Fruit fly (Drosophila melanogaster) whole organism, embryonic: ENCODE data around the gene Sb.
A peak's percentile ranks its signal among the peaks of the same experiment; 100 is the strongest.

Experiments
- BtbVII ChIP-seq: fragments of 200-800 bp; sonication (Bioruptor generic); optimal IDR thresholded peaks from 3 replicates; lab custom pipeline; 2017; ENCODE audit warnings: missing biosample characterization, mild to moderate bottlenecking, missing genetic modification characterization
- CG14667 ChIP-seq: fragments of 200-800 bp; sonication (Bioruptor generic); IDR thresholded peaks from 2 replicates; pipeline ENCODE4 v1.3.6; 2022; ENCODE audit warnings: missing biosample characterization, missing genetic modification characterization
- CG17328 ChIP-seq: fragments of 200-800 bp; sonication (Bioruptor generic); IDR thresholded peaks from 2 replicates; pipeline ENCODE4 v1.3.6; 2022; ENCODE audit warnings: missing biosample characterization, missing genetic modification characterization
- CG2116 ChIP-seq: fragments of 200-800 bp; sonication (Bioruptor generic); optimal IDR thresholded peaks from 3 replicates; lab custom pipeline; 2018; ENCODE audit warnings: missing biosample characterization, mild to moderate bottlenecking, missing genetic modification characterization
- CG2199 ChIP-seq: fragments of 200-800 bp; sonication (Bioruptor generic); IDR thresholded peaks from 3 replicates; pipeline ENCODE4 v1.3.6; 2022; ENCODE audit warnings: missing biosample characterization, missing genetic modification characterization
- CG2712 ChIP-seq: fragments of 200-800 bp; optimal IDR thresholded peaks from 3 replicates; lab custom pipeline; 2019; ENCODE audit warnings: missing biosample characterization, mild to moderate bottlenecking, missing genetic modification characterization, moderate library complexity
- CG34224 ChIP-seq: fragments of 200-800 bp; sonication (Bioruptor generic); IDR thresholded peaks from 3 replicates; pipeline ENCODE4 v1.3.6; 2022; ENCODE audit warnings: missing biosample characterization, missing genetic modification characterization; ENCODE audit not compliant: partially characterized antibody
- CG6791 ChIP-seq: fragments of 200-800 bp; sonication (Bioruptor generic); IDR thresholded peaks from 3 replicates; pipeline ENCODE4 v1.3.6; 2022; ENCODE audit warnings: missing biosample characterization, missing genetic modification characterization; ENCODE audit not compliant: partially characterized antibody
- CG7271 ChIP-seq: fragments of 200-800 bp; sonication (Bioruptor generic); optimal IDR thresholded peaks from 2 replicates; lab custom pipeline; 2018; ENCODE audit warnings: missing biosample characterization, mild to moderate bottlenecking, missing genetic modification characterization, moderate library complexity
- CG7556 ChIP-seq: fragments of 200-800 bp; sonication (Bioruptor generic); optimal IDR thresholded peaks from 2 replicates; lab custom pipeline; 2017; ENCODE audit warnings: missing biosample characterization, mild to moderate bottlenecking, missing genetic modification characterization
- CG8089 ChIP-seq: fragments of 200-800 bp; sonication (Bioruptor generic); optimal IDR thresholded peaks from 3 replicates; lab custom pipeline; 2016; ENCODE audit warnings: missing biosample characterization, missing genetic modification characterization
- CG8765 ChIP-seq: fragments of 200-800 bp; sonication (Bioruptor generic); IDR thresholded peaks from 2 replicates; pipeline ENCODE4 v1.3.6; 2022; ENCODE audit warnings: missing biosample characterization, missing genetic modification characterization
- Dll ChIP-seq: fragments of 200-800 bp; sonication (Bioruptor generic); IDR thresholded peaks from 4 replicates; pipeline ENCODE4 v1.3.6; 2022; ENCODE audit warnings: missing biosample characterization, missing genetic modification characterization; ENCODE audit not compliant: partially characterized antibody
- Drgx ChIP-seq: fragments of 200-800 bp; sonication (Bioruptor generic); IDR thresholded peaks from 2 replicates; pipeline ENCODE4 v1.3.6; 2022; ENCODE audit warnings: missing biosample characterization, missing genetic modification characterization
- Ets97D ChIP-seq: fragments of 200-800 bp; sonication (Bioruptor generic); optimal IDR thresholded peaks from 3 replicates; lab custom pipeline; 2016; ENCODE audit warnings: missing biosample characterization, missing genetic modification characterization
- H15 ChIP-seq: fragments of 200-800 bp; sonication (Bioruptor generic); IDR thresholded peaks from 3 replicates; pipeline ENCODE4 v1.3.6; 2022; ENCODE audit warnings: missing biosample characterization, missing genetic modification characterization
- Max ChIP-seq: fragments of 200-800 bp; sonication (Bioruptor generic); optimal IDR thresholded peaks from 2 replicates; lab custom pipeline; 2016; ENCODE audit warnings: missing biosample characterization, mild to moderate bottlenecking, missing genetic modification characterization
- Med ChIP-seq: fragments of 200-800 bp; sonication (Bioruptor generic); peaks from one replicate; lab custom pipeline; 2016; ENCODE audit warnings: missing biosample characterization, missing genetic modification characterization, mild to moderate bottlenecking, inconsistent platforms, moderate library complexity
- Scr ChIP-seq: fragments of 200-800 bp; sonication (Bioruptor generic); IDR thresholded peaks from 2 replicates; pipeline ENCODE4 v1.3.6; 2022; ENCODE audit warnings: missing biosample characterization, missing genetic modification characterization; ENCODE audit not compliant: partially characterized antibody
- Side ChIP-seq: fragments of 200-800 bp; sonication (Bioruptor generic); optimal IDR thresholded peaks from 2 replicates; lab custom pipeline; 2016; ENCODE audit warnings: missing biosample characterization, missing genetic modification characterization
- Sry-β ChIP-seq: fragments of 200-800 bp; sonication (Bioruptor generic); optimal IDR thresholded peaks from 2 replicates; lab custom pipeline; 2018; ENCODE audit warnings: missing biosample characterization, mild to moderate bottlenecking, missing genetic modification characterization, moderate library complexity
- ab ChIP-seq: fragments of 200-800 bp; sonication (Bioruptor generic); optimal IDR thresholded peaks from 2 replicates; lab custom pipeline; 2016; ENCODE audit warnings: missing biosample characterization, missing genetic modification characterization
- abd-A ChIP-seq: fragments of 200-800 bp; sonication (Bioruptor generic); optimal IDR thresholded peaks from 3 replicates; lab custom pipeline; 2019; ENCODE audit warnings: missing biosample characterization, mild to moderate bottlenecking, missing genetic modification characterization, moderate library complexity
- bab2 ChIP-seq: fragments of 200-800 bp; sonication (Bioruptor generic); optimal IDR thresholded peaks from 2 replicates; lab custom pipeline; 2016; ENCODE audit warnings: missing biosample characterization, missing genetic modification characterization
- br ChIP-seq: fragments of >200 bp; optimal IDR thresholded peaks from 2 replicates; lab custom pipeline; 2017
- caup ChIP-seq: fragments of 200-800 bp; sonication (Bioruptor generic); optimal IDR thresholded peaks from 3 replicates; lab custom pipeline; 2017; ENCODE audit warnings: missing biosample characterization, mild to moderate bottlenecking, missing genetic modification characterization, moderate library complexity; ENCODE audit not compliant: severe bottlenecking
- cg ChIP-seq: fragments of 200-800 bp; sonication (Bioruptor generic); optimal IDR thresholded peaks from 3 replicates; lab custom pipeline; 2019; ENCODE audit warnings: missing biosample characterization, mild to moderate bottlenecking, missing genetic modification characterization, moderate library complexity
- crol ChIP-seq: fragments of 200-800 bp; sonication (Bioruptor generic); IDR thresholded peaks from 2 replicates; pipeline ENCODE4 v1.3.6; 2022; ENCODE audit warnings: missing biosample characterization, missing genetic modification characterization
- dmrt11E ChIP-seq: fragments of 200-800 bp; sonication (Bioruptor generic); optimal IDR thresholded peaks from 3 replicates; lab custom pipeline; 2018; ENCODE audit warnings: missing biosample characterization, mild to moderate bottlenecking, missing genetic modification characterization, moderate library complexity
- fd64A ChIP-seq: fragments of 200-800 bp; sonication (Bioruptor generic); optimal IDR thresholded peaks from 3 replicates; lab custom pipeline; 2018; ENCODE audit warnings: missing biosample characterization, mild to moderate bottlenecking, missing genetic modification characterization
- ftz-f1 ChIP-seq: fragments of 200-800 bp; sonication (Bioruptor generic); optimal IDR thresholded peaks from 2 replicates; lab custom pipeline; 2016; ENCODE audit warnings: missing biosample characterization, missing genetic modification characterization
- gfzf ChIP-seq: fragments of 200-800 bp; sonication (Bioruptor generic); optimal IDR thresholded peaks from 2 replicates; lab custom pipeline; 2016; ENCODE audit warnings: missing biosample characterization, mild to moderate bottlenecking, missing genetic modification characterization, moderate library complexity
- hb ChIP-seq: fragments of 200-800 bp; sonication (Bioruptor generic); IDR thresholded peaks from 3 replicates; pipeline ENCODE4 v1.3.6; 2022; ENCODE audit warnings: missing biosample characterization, missing genetic modification characterization; ENCODE audit not compliant: partially characterized antibody
- nmo ChIP-seq: fragments of 200-800 bp; sonication (Bioruptor generic); optimal IDR thresholded peaks from 2 replicates; lab custom pipeline; 2018; ENCODE audit warnings: missing biosample characterization, mild to moderate bottlenecking, missing genetic modification characterization, moderate library complexity
- oc ChIP-seq: fragments of 200-800 bp; sonication (Bioruptor generic); optimal IDR thresholded peaks from 2 replicates; lab custom pipeline; 2018; ENCODE audit warnings: missing biosample characterization, mild to moderate bottlenecking, missing genetic modification characterization, moderate library complexity
- pan ChIP-seq, 4 experiments: fragments of >200 bp in 3 of 4; fragments of 200-800 bp in 1 of 4; sonication (Bioruptor generic) in 1 of 4; optimal IDR thresholded peaks in 3 of 4; IDR thresholded peaks in 1 of 4; 2 replicates each; pipeline versions ENCODE4 v1.3.6 to Lab custom; 2017 to 2022; ENCODE audit warnings: missing biosample characterization in 2 of 4, missing genetic modification characterization in 2 of 4, mixed read lengths in 1 of 4
- scrt ChIP-seq: fragments of 200-800 bp; sonication (Bioruptor generic); optimal IDR thresholded peaks from 2 replicates; lab custom pipeline; 2018; ENCODE audit warnings: missing biosample characterization, mild to moderate bottlenecking, missing genetic modification characterization, moderate library complexity
- sr ChIP-seq: fragments of 200-800 bp; sonication (Bioruptor generic); IDR thresholded peaks from 3 replicates; pipeline ENCODE4 v1.3.6; 2022; ENCODE audit warnings: missing biosample characterization, missing genetic modification characterization
- unc-4 ChIP-seq: fragments of 200-800 bp; sonication (Bioruptor generic); IDR thresholded peaks from 2 replicates; pipeline ENCODE4 v1.3.6; 2022; ENCODE audit warnings: missing biosample characterization, missing genetic modification characterization; ENCODE audit not compliant: partially characterized antibody
- vfl ChIP-seq: fragments of 200-800 bp; sonication (Bioruptor generic); optimal IDR thresholded peaks from 2 replicates; lab custom pipeline; 2016; ENCODE audit warnings: missing biosample characterization, missing genetic modification characterization
- zf30C ChIP-seq: fragments of 200-800 bp; sonication (Bioruptor generic); optimal IDR thresholded peaks from 3 replicates; lab custom pipeline; 2018; ENCODE audit warnings: missing biosample characterization, mild to moderate bottlenecking, missing genetic modification characterization

The Sb gene

dm6 chr3R:16098333-16099267, 17.4 kb upstream of the Sb start, which contains the start of the genes Mhcl and Akt (continued):
- TF ChIP-seq CG7271 (tag; lab: Kevin White, UChicago) = no peak

dm6 chr3R:16099268-16100240, 16.4 kb upstream of the Sb start:
- TF ChIP-seq pan (optimal IDR thresholded peaks at IDR 0.05; lab: Kevin White, UChicago) = no peak
- peak in 1 of 2 experiments; percentile 41 for TF ChIP-seq pan (GFP tag; optimal IDR thresholded peaks at IDR 0.05 in 1 of 2, IDR thresholded peaks at IDR 0.05 in 1 of 2)
- TF ChIP-seq Dll (GFP tag; lab: Robert Waterston, UW) = 0 out of 4 replicates have a peak, but pooled peaks have one; percentile 54
- TF ChIP-seq br (lab: Kevin White, UChicago) = no peak
- peak; percentile 27 for TF ChIP-seq Ets97D (GFP tag; lab: Kevin White, UChicago)
- peak; percentile 66 for TF ChIP-seq ab (GFP tag; lab: Kevin White, UChicago)
- TF ChIP-seq CG7556 = no peak
- TF ChIP-seq zf30C (GFP tag; lab: Kevin White, UChicago) = no peak
- no peak for TF ChIP-seq bab2 (GFP tag; lab: Kevin White, UChicago)
- peak; percentile 41 for TF ChIP-seq BtbVII (GFP tag; lab: Kevin White, UChicago)
- 0 out of 3 replicates have a peak, but pooled peaks have one; percentile 11 for TF ChIP-seq CG6791
- peak; percentile 25 for TF ChIP-seq oc (tag; lab: Kevin White, UChicago)
- TF ChIP-seq CG2116 (GFP tag; lab: Kevin White, UChicago) = peak; percentile 22
- no peak for TF ChIP-seq gfzf
- peak; percentile 9 for TF ChIP-seq vfl (GFP tag; lab: Kevin White, UChicago)
- TF ChIP-seq hb (GFP tag; lab: Robert Waterston, UW) = no peak
- no peak for TF ChIP-seq abd-A (tag; lab: Kevin White, UChicago)
- TF ChIP-seq CG14667 (GFP tag; lab: Robert Waterston, UW) = no peak
- TF ChIP-seq CG8765 (GFP tag; lab: Robert Waterston, UW) = peak; percentile 35; the same call in 1 of the 2 replicates
- TF ChIP-seq crol (GFP tag; lab: Robert Waterston, UW) = peak; percentile 97
- TF ChIP-seq Scr = 0 out of 2 replicates have a peak, but pooled peaks have one; percentile 1
- peak; percentile 29 for TF ChIP-seq nmo (GFP tag; lab: Kevin White, UChicago)
- peak; percentile 100 for TF ChIP-seq cg (GFP tag; lab: Kevin White, UChicago)
- peak; percentile 18 for TF ChIP-seq scrt (GFP tag; lab: Kevin White, UChicago)
- TF ChIP-seq sr = peak; percentile 93
- peak; percentile 22 for TF ChIP-seq caup (GFP tag; lab: Kevin White, UChicago)
- 0 out of 3 replicates have a peak, but pooled peaks have one; percentile 5 for TF ChIP-seq CG34224 (GFP tag; lab: Robert Waterston, UW)
- TF ChIP-seq unc-4 = no peak; the same call in 1 of the 2 replicates
- peak; percentile 20 for TF ChIP-seq dmrt11E (tag; lab: Kevin White, UChicago)
- peak; percentile 4 for TF ChIP-seq fd64A (GFP tag; lab: Kevin White, UChicago)
- peak; percentile 61 for TF ChIP-seq Side (GFP tag; lab: Kevin White, UChicago)
- no peak for TF ChIP-seq H15 (GFP tag; lab: Robert Waterston, UW)
- peak; percentile 45 for TF ChIP-seq Max
- TF ChIP-seq Med = peak; percentile 100
- no peak for TF ChIP-seq CG8089 (GFP tag; lab: Kevin White, UChicago)
- peak; percentile 20 for TF ChIP-seq CG2712 (tag; lab: Kevin White, UChicago)
- TF ChIP-seq CG17328 (GFP tag; lab: Robert Waterston, UW) = peak; percentile 32; the same call in 1 of the 2 replicates
- peak; percentile 64 for TF ChIP-seq Drgx
- TF ChIP-seq ftz-f1 (GFP tag; lab: Kevin White, UChicago) = peak; percentile 75
- TF ChIP-seq CG2199 = 0 out of 3 replicates have a peak, but pooled peaks have one; percentile 61
- no peak for TF ChIP-seq Sry-β (GFP tag; lab: Kevin White, UChicago)
